Worm (Caenorhabditis elegans): ENCODE results near the gene str-9.

ce11 chrV:15750130-15750529 is 8.4 kb upstream of the str-9 start, which contains the start of gene str-6:
- TF ChIP-seq him-1 (tag; optimal IDR thresholded peaks at IDR 0.05): no peak
- no peak for TF ChIP-seq dao-5 (tag; optimal IDR thresholded peaks at IDR 0.05)
